Worm (Caenorhabditis elegans): ENCODE measurements around the gene C30B5.6.

C30B5.6 gene

DNA sequence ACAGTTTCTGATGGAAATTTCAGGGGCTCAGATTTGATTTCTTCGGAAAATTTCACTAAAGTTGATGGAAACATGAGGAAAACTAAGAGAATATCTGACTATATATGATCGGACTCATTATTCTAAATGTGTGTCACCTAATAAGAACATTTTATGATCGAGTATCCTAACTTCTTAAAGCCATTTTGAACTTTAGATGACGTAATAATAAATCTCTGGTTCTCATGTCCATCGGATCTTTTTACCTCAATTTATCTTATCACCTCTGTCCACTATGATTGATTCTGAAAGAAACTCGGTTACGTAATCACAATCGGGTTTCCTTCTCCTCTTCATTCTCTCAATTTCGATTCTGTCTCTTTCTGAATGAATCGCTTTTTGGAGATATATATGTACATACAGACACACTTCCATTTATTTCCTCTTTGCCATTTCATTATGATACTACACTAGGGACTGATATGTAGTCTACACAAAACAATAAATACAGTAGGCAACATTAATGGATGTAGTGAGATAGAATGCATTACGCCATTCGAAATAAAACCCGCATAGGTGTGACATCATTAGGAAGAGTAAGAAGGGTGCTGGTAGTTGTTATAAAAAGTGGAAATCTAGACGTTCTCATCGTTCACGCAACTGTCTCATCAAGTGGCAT, 34.9 kb upstream of the C30B5.6 start:
- no peak for TF ChIP-seq tra-4 (tag; optimal IDR thresholded peaks at IDR 0.05)
- no peak for TF ChIP-seq ceh-13 (GFP tag; optimal IDR thresholded peaks at IDR 0.05)
- no peak for TF ChIP-seq hmbx-1 (tag; optimal IDR thresholded peaks at IDR 0.05)
- TF ChIP-seq aly-1 (tag; optimal IDR thresholded peaks at IDR 0.05) = no peak
- no peak for TF ChIP-seq ceh-36 (tag; optimal IDR thresholded peaks at IDR 0.05)
- TF ChIP-seq F13C5.2 (tag; optimal IDR thresholded peaks at IDR 0.05) = no peak
- TF ChIP-seq ama-1 (optimal IDR thresholded peaks at IDR 0.05) = no peak
- no peak for TF ChIP-seq B0310.2 (tag; optimal IDR thresholded peaks at IDR 0.05)

ce11 chrII:6256024-6256423, 33.6 kb upstream of the C30B5.6 start, which contains the start of gene F13H8.5:
Gene F13H8.5, minus strand, starts transcription at chrII:6256124.
- TF ChIP-seq F13C5.2 (tag; optimal IDR thresholded peaks at IDR 0.05) (no peak), ceh-13 (GFP tag; optimal IDR thresholded peaks at IDR 0.05) (no peak), ceh-36 (tag; optimal IDR thresholded peaks at IDR 0.05) (no peak), tbx-37 (GFP tag; conservative IDR thresholded peaks at IDR 0.05) (no peak), flt-1 (GFP tag; IDR thresholded peaks at IDR 0.05) (no peak), ama-1 (optimal IDR thresholded peaks at IDR 0.05) (no peak), ets-7 (tag; optimal IDR thresholded peaks at IDR 0.05) (no peak), hnd-1 (tag; optimal IDR thresholded peaks at IDR 0.05) (no peak), hmg-4 (GFP tag; optimal IDR thresholded peaks at IDR 0.05) (no peak), pes-1 (GFP tag; IDR thresholded peaks at IDR 0.05) (no peak), tbx-11 (GFP tag; IDR thresholded peaks at IDR 0.05) (no peak), tra-4 (tag; optimal IDR thresholded peaks at IDR 0.05) (no peak), hmbx-1 (tag; optimal IDR thresholded peaks at IDR 0.05) (no peak), sea-1 (GFP tag; conservative IDR thresholded peaks at IDR 0.05) (no peak), B0310.2 (tag; optimal IDR thresholded peaks at IDR 0.05) (no peak), scrt-1 (GFP tag; IDR thresholded peaks at IDR 0.05) (no peak), aly-1 (tag; optimal IDR thresholded peaks at IDR 0.05) (no peak)

ce11 chrII:6252707-6253106, 30.2 kb upstream of the C30B5.6 start:
- TF ChIP-seq ceh-36 (tag; optimal IDR thresholded peaks at IDR 0.05) = no peak
- TF ChIP-seq tbx-11 (GFP tag; IDR thresholded peaks at IDR 0.05) = no peak
- TF ChIP-seq scrt-1 (GFP tag; IDR thresholded peaks at IDR 0.05) = no peak
- no peak for TF ChIP-seq ceh-13 (GFP tag; optimal IDR thresholded peaks at IDR 0.05)
- no peak for TF ChIP-seq tra-4 (tag; optimal IDR thresholded peaks at IDR 0.05)
- no peak for TF ChIP-seq ama-1 (optimal IDR thresholded peaks at IDR 0.05)
- TF ChIP-seq sea-1 (GFP tag; conservative IDR thresholded peaks at IDR 0.05) = no peak
- TF ChIP-seq pes-1 (GFP tag; IDR thresholded peaks at IDR 0.05) = no peak
- no peak for TF ChIP-seq F13C5.2 (tag; optimal IDR thresholded peaks at IDR 0.05)
- no peak for TF ChIP-seq ets-7 (tag; optimal IDR thresholded peaks at IDR 0.05)
- TF ChIP-seq hmg-4 (GFP tag; optimal IDR thresholded peaks at IDR 0.05) = no peak
- no peak for TF ChIP-seq flt-1 (GFP tag; IDR thresholded peaks at IDR 0.05)
- TF ChIP-seq hnd-1 (tag; optimal IDR thresholded peaks at IDR 0.05) = no peak

- peak; percentile 39 for TF ChIP-seq F13C5.2 (tag; optimal IDR thresholded peaks at IDR 0.05)
- no peak for TF ChIP-seq tra-4 (tag; optimal IDR thresholded peaks at IDR 0.05)
- no peak for TF ChIP-seq pes-1 (GFP tag; IDR thresholded peaks at IDR 0.05)
- TF ChIP-seq hmg-4 (GFP tag; optimal IDR thresholded peaks at IDR 0.05) = no peak
- no peak for TF ChIP-seq scrt-1 (GFP tag; IDR thresholded peaks at IDR 0.05)
- TF ChIP-seq hmbx-1 (tag; optimal IDR thresholded peaks at IDR 0.05) = no peak
- TF ChIP-seq ama-1 (optimal IDR thresholded peaks at IDR 0.05) = no peak
- no peak for TF ChIP-seq ceh-36 (tag; optimal IDR thresholded peaks at IDR 0.05)
- TF ChIP-seq aly-1 (tag; optimal IDR thresholded peaks at IDR 0.05) = peak; percentile 7
- no peak for TF ChIP-seq B0310.2 (tag; optimal IDR thresholded peaks at IDR 0.05)
- TF ChIP-seq tbx-37 (GFP tag; conservative IDR thresholded peaks at IDR 0.05) = no peak
- TF ChIP-seq sea-1 (GFP tag; conservative IDR thresholded peaks at IDR 0.05) = no peak
- no peak for TF ChIP-seq hnd-1 (tag; optimal IDR thresholded peaks at IDR 0.05)
Measured at ce11 chrII:6250782-6251461, 28.5 kb upstream of the C30B5.6 start, which contains the start of gene phb-2. Gene phb-2, plus strand, starts transcription at chrII:6251411.

DNA sequence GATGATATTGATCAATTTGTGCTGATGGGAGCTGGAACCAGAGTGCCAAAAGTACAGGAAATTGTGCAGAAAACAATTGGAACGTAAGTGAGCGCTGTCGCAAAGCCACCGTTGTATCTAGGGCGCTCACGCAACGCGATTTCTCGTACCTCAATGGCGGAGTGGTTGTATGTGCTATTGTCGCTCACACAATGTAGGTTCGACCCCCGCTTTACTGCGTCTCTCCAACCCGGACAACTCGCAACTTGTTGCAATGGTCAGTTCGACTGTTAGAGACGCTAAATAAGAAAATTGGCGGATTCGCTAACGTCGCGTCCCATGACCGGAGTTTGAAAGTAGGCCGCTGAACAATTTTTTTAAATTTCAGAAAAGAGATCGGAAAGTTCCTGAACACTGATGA, 26.0 kb upstream of the C30B5.6 start:
- TF ChIP-seq hmg-4 (GFP tag; optimal IDR thresholded peaks at IDR 0.05) (peak; percentile 95), hnd-1 (tag; optimal IDR thresholded peaks at IDR 0.05) (peak; percentile 72), tbx-11 (GFP tag; IDR thresholded peaks at IDR 0.05) (peak; percentile 91), sea-1 (GFP tag; conservative IDR thresholded peaks at IDR 0.05) (peak; percentile 90), ama-1 (optimal IDR thresholded peaks at IDR 0.05) (no peak), ets-7 (tag; optimal IDR thresholded peaks at IDR 0.05) (peak; percentile 81), tra-4 (tag; optimal IDR thresholded peaks at IDR 0.05) (peak; percentile 60), ceh-36 (tag; optimal IDR thresholded peaks at IDR 0.05) (peak; percentile 95), F13C5.2 (tag; optimal IDR thresholded peaks at IDR 0.05) (peak; percentile 56), tbx-37 (GFP tag; conservative IDR thresholded peaks at IDR 0.05) (peak; percentile 78), ceh-13 (GFP tag; optimal IDR thresholded peaks at IDR 0.05) (peak; percentile 82), scrt-1 (GFP tag; IDR thresholded peaks at IDR 0.05) (peak; percentile 89), aly-1 (tag; optimal IDR thresholded peaks at IDR 0.05) (peak; percentile 95), B0310.2 (tag; optimal IDR thresholded peaks at IDR 0.05) (peak; percentile 79), flt-1 (GFP tag; IDR thresholded peaks at IDR 0.05) (peak; percentile 82), pes-1 (GFP tag; IDR thresholded peaks at IDR 0.05) (peak; percentile 91), hmbx-1 (tag; optimal IDR thresholded peaks at IDR 0.05) (peak; percentile 50)

DNA sequence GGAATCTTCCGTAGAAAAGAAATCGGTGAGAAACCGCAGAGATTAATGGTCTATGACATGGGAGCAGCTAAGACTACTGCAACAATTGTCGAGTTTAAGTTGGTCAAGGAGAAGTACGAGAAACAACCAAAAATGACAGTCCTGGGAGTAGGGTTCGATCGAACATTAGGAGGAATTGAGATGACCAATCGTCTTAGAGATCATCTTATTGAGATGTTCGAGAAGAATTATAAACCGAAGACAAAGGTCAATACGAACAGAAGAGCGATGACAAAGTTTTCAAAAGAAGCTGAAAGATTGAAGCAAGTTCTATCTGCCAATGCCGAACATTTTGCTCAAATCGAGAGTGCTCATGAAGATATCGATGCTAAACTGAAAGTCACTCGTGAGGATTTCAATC, 25.6 kb upstream of the C30B5.6 start:
- TF ChIP-seq ama-1 (optimal IDR thresholded peaks at IDR 0.05) (no peak), F13C5.2 (tag; optimal IDR thresholded peaks at IDR 0.05) (no peak), ceh-36 (tag; optimal IDR thresholded peaks at IDR 0.05) (no peak), tbx-11 (GFP tag; IDR thresholded peaks at IDR 0.05) (no peak)

DNA sequence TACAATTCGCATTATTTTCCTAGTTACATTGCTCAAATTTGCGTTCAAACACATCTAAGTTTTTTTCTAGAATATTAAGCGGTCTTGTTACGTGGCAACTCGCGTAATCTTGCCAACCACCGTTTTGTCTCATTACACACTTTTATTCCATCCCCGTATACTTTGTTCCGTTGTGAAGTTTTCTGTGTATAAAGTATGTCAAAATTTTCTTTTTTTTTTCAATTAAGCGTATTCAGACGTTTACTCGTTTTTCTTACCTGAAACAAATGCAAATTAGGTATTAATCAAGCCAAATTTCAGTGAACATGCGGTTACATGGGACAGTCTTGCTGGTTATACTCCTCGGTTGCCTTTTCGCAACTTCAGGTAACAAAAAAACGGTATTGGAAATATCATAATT, 24.6 kb upstream of the C30B5.6 start, which contains the start of gene T24H7.2:
T24H7.2 (plus strand) TSS at position 301 of the 400 bp plus-strand sequence.
- no peak for TF ChIP-seq hmbx-1 (tag; optimal IDR thresholded peaks at IDR 0.05)
- no peak for TF ChIP-seq ets-7 (tag; optimal IDR thresholded peaks at IDR 0.05)
- no peak for TF ChIP-seq scrt-1 (GFP tag; IDR thresholded peaks at IDR 0.05)
- TF ChIP-seq F13C5.2 (tag; optimal IDR thresholded peaks at IDR 0.05) = no peak
- no peak for TF ChIP-seq tbx-11 (GFP tag; IDR thresholded peaks at IDR 0.05)
- TF ChIP-seq hmg-4 (GFP tag; optimal IDR thresholded peaks at IDR 0.05) = no peak
- no peak for TF ChIP-seq B0310.2 (tag; optimal IDR thresholded peaks at IDR 0.05)
- TF ChIP-seq sea-1 (GFP tag; conservative IDR thresholded peaks at IDR 0.05) = no peak
- TF ChIP-seq aly-1 (tag; optimal IDR thresholded peaks at IDR 0.05) = no peak
- no peak for TF ChIP-seq hnd-1 (tag; optimal IDR thresholded peaks at IDR 0.05)
- no peak for TF ChIP-seq tra-4 (tag; optimal IDR thresholded peaks at IDR 0.05)
- no peak for TF ChIP-seq ceh-36 (tag; optimal IDR thresholded peaks at IDR 0.05)
- no peak for TF ChIP-seq flt-1 (GFP tag; IDR thresholded peaks at IDR 0.05)
- TF ChIP-seq ama-1 (optimal IDR thresholded peaks at IDR 0.05) = no peak
- no peak for TF ChIP-seq ceh-13 (GFP tag; optimal IDR thresholded peaks at IDR 0.05)
